Worm (Caenorhabditis elegans) whole organism, L3 larva: Measurements from ENCODE around the gene rig-4.

Source experiments
- R02D3.7 ChIP-seq: fragments of 150-350 bp; optimal IDR thresholded peaks from 2 replicates; lab custom pipeline; 2014; ENCODE audit warnings: missing biosample characterization, missing genetic modification characterization
- ceh-16 ChIP-seq: sonication (generic microtip); optimal IDR thresholded peaks from 2 replicates; lab custom pipeline; 2017; ENCODE audit warnings: missing biosample characterization, missing genetic modification characterization
- ceh-82 ChIP-seq: fragments of 150-350 bp; optimal IDR thresholded peaks from 2 replicates; lab custom pipeline; 2014; ENCODE audit warnings: missing biosample characterization, missing genetic modification characterization
- ceh-9 ChIP-seq: sonication (generic microtip); optimal IDR thresholded peaks from 2 replicates; lab custom pipeline; 2018; ENCODE audit warnings: missing biosample characterization, missing genetic modification characterization
- elt-1 ChIP-seq: fragments of 150-350 bp; optimal IDR thresholded peaks from 2 replicates; lab custom pipeline; 2014; ENCODE audit warnings: missing biosample characterization, missing genetic modification characterization
- fkh-10 ChIP-seq: sonication (generic microtip); optimal IDR thresholded peaks from 2 replicates; lab custom pipeline; 2017; ENCODE audit warnings: missing biosample characterization, missing genetic modification reagents, missing genetic modification characterization
- lin-15B ChIP-seq: fragments of 150-350 bp; optimal IDR thresholded peaks from 2 replicates; lab custom pipeline; 2014; ENCODE audit warnings: missing biosample characterization, missing genetic modification characterization
- mdl-1 ChIP-seq: fragments of 150-350 bp; optimal IDR thresholded peaks from 2 replicates; lab custom pipeline; 2014; ENCODE audit warnings: missing biosample characterization, missing genetic modification characterization
- mml-1 ChIP-seq: fragments of 150-350 bp; sonication (generic microtip); optimal IDR thresholded peaks from 3 replicates; lab custom pipeline; 2014; ENCODE audit warnings: missing biosample characterization, missing genetic modification characterization
- pqm-1 ChIP-seq: fragments of 150-350 bp; optimal IDR thresholded peaks from 2 replicates; lab custom pipeline; 2017; ENCODE audit warnings: missing biosample characterization, missing genetic modification characterization, inconsistent platforms
- sea-2 ChIP-seq: fragments of 150-350 bp; sonication (generic microtip); optimal IDR thresholded peaks from 4 replicates; lab custom pipeline; 2014; ENCODE audit warnings: missing biosample characterization, missing genetic modification reagents, missing genetic modification characterization
- snpc-4 ChIP-seq: fragments of 150-350 bp; optimal IDR thresholded peaks from 2 replicates; lab custom pipeline; 2014; ENCODE audit warnings: missing biosample characterization, missing genetic modification characterization
- unc-39 ChIP-seq: sonication (generic microtip); optimal IDR thresholded peaks from 4 replicates; lab custom pipeline; 2017; ENCODE audit warnings: missing biosample characterization, missing genetic modification characterization
- ztf-4 ChIP-seq: fragments of 150-350 bp; optimal IDR thresholded peaks from 2 replicates; lab custom pipeline; 2014; ENCODE audit warnings: missing biosample characterization, missing genetic modification characterization

- TF ChIP-seq pqm-1 (tag; lab: Kevin White, UChicago): no peak
- no peak for TF ChIP-seq ceh-82 (tag; lab: Kevin White, UChicago)
- no peak for TF ChIP-seq snpc-4
- no peak for TF ChIP-seq R02D3.7 (tag; lab: Kevin White, UChicago)
- no peak for TF ChIP-seq ceh-16
- TF ChIP-seq lin-15B (tag; lab: Kevin White, UChicago): no peak
- TF ChIP-seq elt-1 (tag; lab: Kevin White, UChicago): no peak
- TF ChIP-seq ztf-4 (tag; lab: Kevin White, UChicago): no peak
- no peak for TF ChIP-seq fkh-10 (GFP tag; lab: Kevin White, UChicago)
- no peak for TF ChIP-seq sea-2 (GFP tag; lab: Kevin White, UChicago)
- TF ChIP-seq ceh-9 (tag; lab: Kevin White, UChicago): no peak
- TF ChIP-seq unc-39 (tag; lab: Kevin White, UChicago): no peak
- no peak for TF ChIP-seq mdl-1 (tag; lab: Kevin White, UChicago)
- TF ChIP-seq mml-1 (tag; lab: Kevin White, UChicago): no peak
Observed at ce11 chrIV:8012330-8012729, 8.4 kb upstream of the rig-4 start, which contains the start of gene Y42H9B.3.
